Worm (Caenorhabditis elegans): Measurements from ENCODE around the gene arrd-26.

The arrd-26 gene

ce11 chrIV:2057462-2057861 lies 8.5 kb upstream of the arrd-26 start:
- TF ChIP-seq aly-1 (tag; optimal IDR thresholded peaks at IDR 0.05) (no peak), pes-1 (GFP tag; IDR thresholded peaks at IDR 0.05) (no peak; the same call in 1 of the 2 replicates)

ce11 chrIV:2059011-2059410 lies 7.0 kb upstream of the arrd-26 start, which contains the start of gene R05C11.2:
TSS of gene R05C11.2 (minus strand) at chrIV:2059111.
- no peak for TF ChIP-seq ceh-13 (GFP tag; optimal IDR thresholded peaks at IDR 0.05)
- TF ChIP-seq F13C5.2 (tag; optimal IDR thresholded peaks at IDR 0.05): no peak
- no peak for TF ChIP-seq tbx-11 (GFP tag; IDR thresholded peaks at IDR 0.05)
- TF ChIP-seq B0310.2 (tag; optimal IDR thresholded peaks at IDR 0.05): no peak
- no peak for TF ChIP-seq hmbx-1 (tag; optimal IDR thresholded peaks at IDR 0.05)
- TF ChIP-seq ceh-36 (tag; optimal IDR thresholded peaks at IDR 0.05): no peak

- TF ChIP-seq pes-1 (GFP tag; IDR thresholded peaks at IDR 0.05): no peak
- TF ChIP-seq sea-1 (GFP tag; conservative IDR thresholded peaks at IDR 0.05): no peak
- TF ChIP-seq aly-1 (tag; optimal IDR thresholded peaks at IDR 0.05): no peak
- no peak for TF ChIP-seq flt-1 (GFP tag; IDR thresholded peaks at IDR 0.05)
- TF ChIP-seq tbx-11 (GFP tag; IDR thresholded peaks at IDR 0.05): no peak
- no peak for TF ChIP-seq B0310.2 (tag; optimal IDR thresholded peaks at IDR 0.05)
- no peak for TF ChIP-seq ama-1 (optimal IDR thresholded peaks at IDR 0.05)
- no peak for TF ChIP-seq tra-4 (tag; optimal IDR thresholded peaks at IDR 0.05)
- no peak for TF ChIP-seq ceh-13 (GFP tag; optimal IDR thresholded peaks at IDR 0.05)
- TF ChIP-seq tbx-37 (GFP tag; conservative IDR thresholded peaks at IDR 0.05): no peak
- TF ChIP-seq ceh-36 (tag; optimal IDR thresholded peaks at IDR 0.05): no peak
- TF ChIP-seq hmg-4 (GFP tag; optimal IDR thresholded peaks at IDR 0.05): no peak
Observed at ce11 chrIV:2077159-2077835, 11.3 kb downstream of the arrd-26 start.

ce11 chrIV:2080340-2080739 lies 14.3 kb downstream of the arrd-26 start:
- TF ChIP-seq ama-1 (optimal IDR thresholded peaks at IDR 0.05): no peak
- TF ChIP-seq aly-1 (tag; optimal IDR thresholded peaks at IDR 0.05): no peak
- TF ChIP-seq tbx-11 (GFP tag; IDR thresholded peaks at IDR 0.05): no peak
- no peak for TF ChIP-seq scrt-1 (GFP tag; IDR thresholded peaks at IDR 0.05)
- TF ChIP-seq ceh-36 (tag; optimal IDR thresholded peaks at IDR 0.05): no peak
- no peak for TF ChIP-seq tra-4 (tag; optimal IDR thresholded peaks at IDR 0.05)
- no peak for TF ChIP-seq tbx-37 (GFP tag; conservative IDR thresholded peaks at IDR 0.05)
- no peak for TF ChIP-seq hmbx-1 (tag; optimal IDR thresholded peaks at IDR 0.05)
- TF ChIP-seq hmg-4 (GFP tag; optimal IDR thresholded peaks at IDR 0.05): no peak
- TF ChIP-seq B0310.2 (tag; optimal IDR thresholded peaks at IDR 0.05): no peak
- no peak for TF ChIP-seq F13C5.2 (tag; optimal IDR thresholded peaks at IDR 0.05)
- no peak for TF ChIP-seq sea-1 (GFP tag; conservative IDR thresholded peaks at IDR 0.05)
- no peak for TF ChIP-seq ets-7 (tag; optimal IDR thresholded peaks at IDR 0.05)
- TF ChIP-seq pes-1 (GFP tag; IDR thresholded peaks at IDR 0.05): no peak
- no peak for TF ChIP-seq hnd-1 (tag; optimal IDR thresholded peaks at IDR 0.05)
- TF ChIP-seq flt-1 (GFP tag; IDR thresholded peaks at IDR 0.05): no peak

ce11 chrIV:2083146-2083545 lies 17.2 kb downstream of the arrd-26 start:
- no peak for TF ChIP-seq ama-1 (optimal IDR thresholded peaks at IDR 0.05)
- TF ChIP-seq ceh-36 (tag; optimal IDR thresholded peaks at IDR 0.05): no peak
- TF ChIP-seq B0310.2 (tag; optimal IDR thresholded peaks at IDR 0.05): no peak
- TF ChIP-seq sea-1 (GFP tag; conservative IDR thresholded peaks at IDR 0.05): no peak
- TF ChIP-seq scrt-1 (GFP tag; IDR thresholded peaks at IDR 0.05): no peak
- no peak for TF ChIP-seq tbx-11 (GFP tag; IDR thresholded peaks at IDR 0.05)
- no peak for TF ChIP-seq ets-7 (tag; optimal IDR thresholded peaks at IDR 0.05)
- no peak for TF ChIP-seq hmbx-1 (tag; optimal IDR thresholded peaks at IDR 0.05)
- no peak for TF ChIP-seq aly-1 (tag; optimal IDR thresholded peaks at IDR 0.05)
- no peak for TF ChIP-seq ceh-13 (GFP tag; optimal IDR thresholded peaks at IDR 0.05)
- no peak for TF ChIP-seq hmg-4 (GFP tag; optimal IDR thresholded peaks at IDR 0.05)
- TF ChIP-seq hnd-1 (tag; optimal IDR thresholded peaks at IDR 0.05): no peak
- no peak for TF ChIP-seq F13C5.2 (tag; optimal IDR thresholded peaks at IDR 0.05)

ce11 chrIV:2083734-2084133 lies 17.7 kb downstream of the arrd-26 start, which contains the start of gene mca-2:
TSS of gene mca-2 (plus strand) at chrIV:2084034.
- TF ChIP-seq scrt-1 (GFP tag; IDR thresholded peaks at IDR 0.05) (no peak), sea-1 (GFP tag; conservative IDR thresholded peaks at IDR 0.05) (no peak), flt-1 (GFP tag; IDR thresholded peaks at IDR 0.05) (no peak), B0310.2 (tag; optimal IDR thresholded peaks at IDR 0.05) (no peak), ceh-36 (tag; optimal IDR thresholded peaks at IDR 0.05) (no peak), hmg-4 (GFP tag; optimal IDR thresholded peaks at IDR 0.05) (no peak), pes-1 (GFP tag; IDR thresholded peaks at IDR 0.05) (no peak), tbx-37 (GFP tag; conservative IDR thresholded peaks at IDR 0.05) (no peak), aly-1 (tag; optimal IDR thresholded peaks at IDR 0.05) (no peak), tra-4 (tag; optimal IDR thresholded peaks at IDR 0.05) (no peak), tbx-11 (GFP tag; IDR thresholded peaks at IDR 0.05) (no peak), F13C5.2 (tag; optimal IDR thresholded peaks at IDR 0.05) (no peak), hnd-1 (tag; optimal IDR thresholded peaks at IDR 0.05) (no peak), hmbx-1 (tag; optimal IDR thresholded peaks at IDR 0.05) (no peak), ama-1 (optimal IDR thresholded peaks at IDR 0.05) (no peak), ceh-13 (GFP tag; optimal IDR thresholded peaks at IDR 0.05) (no peak), ets-7 (tag; optimal IDR thresholded peaks at IDR 0.05) (no peak)

ce11 chrIV:2099771-2100170 lies 33.8 kb downstream of the arrd-26 start, which contains the start of gene C23H5.11:
TSS of gene C23H5.11 (minus strand) at chrIV:2099871.
- TF ChIP-seq tra-4 (tag; optimal IDR thresholded peaks at IDR 0.05) (no peak), ets-7 (tag; optimal IDR thresholded peaks at IDR 0.05) (no peak), ceh-36 (tag; optimal IDR thresholded peaks at IDR 0.05) (no peak), ama-1 (optimal IDR thresholded peaks at IDR 0.05) (no peak), pes-1 (GFP tag; IDR thresholded peaks at IDR 0.05) (no peak), tbx-37 (GFP tag; conservative IDR thresholded peaks at IDR 0.05) (no peak), B0310.2 (tag; optimal IDR thresholded peaks at IDR 0.05) (no peak), flt-1 (GFP tag; IDR thresholded peaks at IDR 0.05) (no peak), hmbx-1 (tag; optimal IDR thresholded peaks at IDR 0.05) (no peak), hmg-4 (GFP tag; optimal IDR thresholded peaks at IDR 0.05) (no peak), sea-1 (GFP tag; conservative IDR thresholded peaks at IDR 0.05) (no peak), tbx-11 (GFP tag; IDR thresholded peaks at IDR 0.05) (no peak)
